Worm (Caenorhabditis elegans) whole organism, late embryonic: Measurements from ENCODE around the gene mon-2.

ENCODE experiments used
- C38D4.7 ChIP-seq: fragments of 200-800 bp; sonication (Bioruptor generic); optimal IDR thresholded peaks from 2 replicates; lab custom pipeline; 2018; ENCODE audit warnings: mild to moderate bottlenecking, missing genetic modification characterization, moderate library complexity, missing compliant biosample characterization
- K02D7.2 ChIP-seq: sonication (generic microtip); optimal IDR thresholded peaks from 2 replicates; lab custom pipeline; 2017; ENCODE audit warnings: mild to moderate bottlenecking, missing genetic modification characterization, missing compliant biosample characterization
- ceh-2 ChIP-seq: sonication (generic microtip); optimal IDR thresholded peaks from 2 replicates; lab custom pipeline; 2016; ENCODE audit warnings: missing genotype, missing genetic modification characterization, missing compliant biosample characterization
- ceh-22 ChIP-seq: sonication (generic microtip); optimal IDR thresholded peaks from 2 replicates; lab custom pipeline; 2017; ENCODE audit warnings: missing biosample characterization, missing genetic modification characterization
- ceh-34 ChIP-seq: sonication (generic microtip); optimal IDR thresholded peaks from 2 replicates; lab custom pipeline; 2016; ENCODE audit warnings: mild to moderate bottlenecking, missing genetic modification characterization, missing compliant biosample characterization
- ceh-6 ChIP-seq: fragments of 200-800 bp; sonication (Bioruptor generic); optimal IDR thresholded peaks from 2 replicates; lab custom pipeline; 2018; ENCODE audit warnings: mild to moderate bottlenecking, missing genetic modification characterization, missing compliant biosample characterization
- che-1 ChIP-seq: sonication (generic microtip); optimal IDR thresholded peaks from 2 replicates; lab custom pipeline; 2016; ENCODE audit warnings: mild to moderate bottlenecking, missing genetic modification characterization, missing compliant biosample characterization
- elt-4 ChIP-seq: sonication (generic microtip); optimal IDR thresholded peaks from 2 replicates; lab custom pipeline; 2016; ENCODE audit warnings: missing genetic modification characterization, missing compliant biosample characterization
- hlh-13 ChIP-seq: fragments of 200-800 bp; sonication (Bioruptor generic); optimal IDR thresholded peaks from 2 replicates; lab custom pipeline; 2018; ENCODE audit warnings: mild to moderate bottlenecking, missing genetic modification characterization, missing compliant biosample characterization
- madf-2 ChIP-seq: sonication (generic microtip); optimal IDR thresholded peaks from 2 replicates; lab custom pipeline; 2017; ENCODE audit warnings: missing genetic modification characterization, missing compliant biosample characterization
- mec-3 ChIP-seq: sonication (generic microtip); optimal IDR thresholded peaks from 2 replicates; lab custom pipeline; 2016; ENCODE audit warnings: borderline replicate concordance, missing genetic modification characterization, missing compliant biosample characterization
- nhr-11 ChIP-seq: fragments of 150-350 bp; optimal IDR thresholded peaks from 2 replicates; lab custom pipeline; 2014; ENCODE audit warnings: missing biosample characterization, missing genetic modification characterization
- pax-1 ChIP-seq: fragments of 150-350 bp; optimal IDR thresholded peaks from 2 replicates; lab custom pipeline; 2014; ENCODE audit warnings: missing biosample characterization, missing genetic modification characterization
- pha-4 ChIP-seq: fragments of 150-350 bp; optimal IDR thresholded peaks from 2 replicates; lab custom pipeline; 2018; ENCODE audit warnings: missing biosample characterization, missing genetic modification reagents, missing genetic modification characterization
- rnt-1 ChIP-seq: sonication (generic microtip); optimal IDR thresholded peaks from 2 replicates; lab custom pipeline; 2016; ENCODE audit warnings: missing genetic modification characterization, missing compliant biosample characterization
- ttx-3 ChIP-seq: sonication (generic microtip); optimal IDR thresholded peaks from 2 replicates; lab custom pipeline; 2016; ENCODE audit warnings: missing genetic modification reagents, missing genetic modification characterization, missing compliant biosample characterization
- unc-42 ChIP-seq: sonication (generic microtip); optimal IDR thresholded peaks from 2 replicates; lab custom pipeline; 2016; ENCODE audit warnings: missing genotype, missing genetic modification characterization, missing compliant biosample characterization
- zip-5 ChIP-seq: sonication (generic microtip); optimal IDR thresholded peaks from 2 replicates; lab custom pipeline; 2016; ENCODE audit warnings: missing genetic modification characterization, missing compliant biosample characterization

The mon-2 gene

DNA sequence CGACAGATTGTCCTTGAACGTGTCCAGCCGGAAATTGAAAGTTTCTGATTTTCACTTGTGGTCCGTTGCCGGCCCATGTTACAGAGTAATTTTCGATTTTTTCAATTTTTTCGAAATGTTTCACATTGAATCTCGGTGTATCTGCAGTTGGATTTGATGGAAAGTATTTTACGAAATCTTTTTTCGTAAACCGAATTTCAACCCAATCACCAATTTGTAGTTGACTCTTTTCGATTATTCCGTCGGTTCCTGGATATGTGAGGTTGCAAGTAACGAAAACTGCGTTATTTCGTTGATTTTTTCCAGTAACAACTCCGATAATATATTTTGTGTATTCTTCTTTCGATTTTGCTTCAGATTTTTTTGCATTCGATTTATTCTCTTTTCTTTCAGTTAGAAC, 53.0 kb downstream of the mon-2 start:
- no peak for TF ChIP-seq ceh-2 (tag; lab: Kevin White, UChicago)
- no peak for TF ChIP-seq ceh-22 (tag; lab: Kevin White, UChicago)
- no peak for TF ChIP-seq mec-3 (tag; lab: Kevin White, UChicago)
- TF ChIP-seq hlh-13 (GFP tag; lab: Kevin White, UChicago), result no peak
- TF ChIP-seq che-1 (tag; lab: Kevin White, UChicago), result no peak
- no peak for TF ChIP-seq rnt-1 (tag; lab: Kevin White, UChicago)
- no peak for TF ChIP-seq nhr-11 (tag; lab: Kevin White, UChicago)
- TF ChIP-seq K02D7.2, result no peak
- TF ChIP-seq C38D4.7, result no peak
- TF ChIP-seq pax-1 (tag; lab: Kevin White, UChicago), result no peak

DNA sequence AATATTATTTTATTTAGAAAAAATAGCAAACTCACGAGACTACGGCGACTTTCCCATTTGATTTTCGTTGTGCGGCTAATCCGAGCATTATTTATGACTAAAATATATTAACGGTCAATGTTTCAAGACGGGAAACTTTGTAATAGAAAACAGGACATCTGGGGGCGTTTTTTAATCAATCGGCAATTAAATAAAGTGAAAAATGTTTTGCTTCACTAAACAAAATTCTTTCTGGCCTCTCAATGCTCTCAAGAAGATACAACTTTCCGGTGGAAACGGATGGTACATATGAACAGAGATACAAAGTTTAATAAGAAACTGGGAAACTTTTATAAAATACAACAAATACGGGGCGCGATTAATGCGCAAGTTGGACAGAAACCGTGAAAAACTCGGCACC, 54.3 kb downstream of the mon-2 start, which contains the start of gene B0001.2:
TSS of gene B0001.2 (minus strand) at position 101 of the 400 bp plus-strand sequence.
- TF ChIP-seq zip-5 (tag; lab: Kevin White, UChicago) (no peak), ttx-3 (tag; lab: Kevin White, UChicago) (no peak), pha-4 (no peak), ceh-6 (GFP tag; lab: Kevin White, UChicago) (no peak), unc-42 (tag; lab: Kevin White, UChicago) (no peak), ceh-34 (tag; lab: Kevin White, UChicago) (no peak), C38D4.7 (no peak)

DNA sequence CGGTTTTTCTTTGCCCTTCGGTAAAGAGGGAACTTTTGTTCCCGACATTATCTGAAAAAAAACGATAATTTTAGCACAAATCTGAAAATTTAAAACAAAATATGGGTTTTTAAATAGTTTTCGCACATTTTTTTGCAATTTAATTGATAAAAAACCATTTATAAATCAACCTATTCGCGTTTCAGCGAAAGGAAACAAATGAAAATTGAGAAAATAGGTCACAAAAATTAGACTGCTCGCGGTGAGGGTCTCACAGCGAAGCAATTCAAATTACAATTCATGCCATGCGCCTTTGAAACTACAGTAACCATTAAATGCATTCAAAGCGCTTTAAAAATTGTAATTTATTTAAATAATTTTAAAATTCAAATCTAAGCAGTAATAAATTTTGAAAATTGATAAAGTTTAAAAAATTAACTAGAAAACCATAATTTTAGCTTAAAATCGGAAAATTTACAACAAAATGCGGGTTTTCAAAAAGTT, 57.7 kb downstream of the mon-2 start, which contains the start of gene B0001.7:
TSS of gene B0001.7 (minus strand) at position 51 of the 483 bp plus-strand sequence.
- TF ChIP-seq ceh-6 (GFP tag; lab: Kevin White, UChicago) (no peak), elt-4 (tag; lab: Kevin White, UChicago) (no peak), madf-2 (tag; lab: Kevin White, UChicago) (no peak)
- TF ChIP-seq, all 69 proteins: peak for 0
